Fruit fly (Drosophila melanogaster) whole organism, prepupa: ENCODE results near the gene Ing5.

Experiments
- Blimp-1 ChIP-seq: fragments of 200-800 bp; sonication (Bioruptor generic); optimal IDR thresholded peaks from 3 replicates; lab custom pipeline; 2017; ENCODE audit warnings: missing biosample characterization, missing genetic modification characterization, mild to moderate bottlenecking, moderate library complexity, missing genetic modification reagents
- CG10669 ChIP-seq: fragments of 200-800 bp; sonication (Bioruptor generic); optimal IDR thresholded peaks from 3 replicates; lab custom pipeline; 2018; ENCODE audit warnings: missing biosample characterization, mild to moderate bottlenecking, missing genetic modification characterization, moderate library complexity
- CG11294 ChIP-seq: fragments of 200-800 bp; sonication (Bioruptor generic); IDR thresholded peaks from 2 replicates; pipeline ENCODE4 v1.3.6; 2022; ENCODE audit warnings: missing biosample characterization, missing genetic modification characterization
- CG11762 ChIP-seq: fragments of 200-800 bp; sonication (Bioruptor generic); optimal IDR thresholded peaks from 3 replicates; lab custom pipeline; 2016; ENCODE audit warnings: missing biosample characterization, missing genetic modification characterization; ENCODE audit not compliant: insufficient read depth
- CG11902 ChIP-seq: fragments of 200-800 bp; sonication (Bioruptor generic); optimal IDR thresholded peaks from 3 replicates; lab custom pipeline; 2016; ENCODE audit warnings: missing biosample characterization, missing genetic modification characterization
- CG15336 ChIP-seq: fragments of 200-800 bp; sonication (Bioruptor generic); IDR thresholded peaks from 2 replicates; pipeline ENCODE4 v1.3.6; 2022; ENCODE audit warnings: missing biosample characterization, missing genetic modification characterization
- CG1621 ChIP-seq: fragments of 200-800 bp; sonication (Bioruptor generic); optimal IDR thresholded peaks from 3 replicates; lab custom pipeline; 2018; ENCODE audit warnings: missing biosample characterization, mild to moderate bottlenecking, missing genetic modification characterization
- CG16779 ChIP-seq: fragments of 200-800 bp; sonication (Bioruptor generic); optimal IDR thresholded peaks from 3 replicates; lab custom pipeline; 2017; ENCODE audit warnings: missing biosample characterization, mild to moderate bottlenecking, missing genetic modification characterization
- CG3032 ChIP-seq: fragments of 200-800 bp; optimal IDR thresholded peaks from 2 replicates; lab custom pipeline; 2019; ENCODE audit warnings: missing biosample characterization, mild to moderate bottlenecking, missing genetic modification characterization, moderate library complexity
- CG31627 ChIP-seq: fragments of 200-800 bp; sonication (Bioruptor generic); optimal IDR thresholded peaks from 3 replicates; lab custom pipeline; 2016; ENCODE audit warnings: missing biosample characterization, missing genetic modification characterization
- CG32006 ChIP-seq: fragments of 200-800 bp; sonication (Bioruptor generic); optimal IDR thresholded peaks from 3 replicates; lab custom pipeline; 2017; ENCODE audit warnings: missing biosample characterization, mild to moderate bottlenecking, missing genetic modification characterization
- CG3919 ChIP-seq: fragments of 200-800 bp; sonication (Bioruptor generic); optimal IDR thresholded peaks from 3 replicates; lab custom pipeline; 2016; ENCODE audit warnings: missing biosample characterization, missing genetic modification characterization
- CG4318 ChIP-seq: fragments of 200-800 bp; sonication (Bioruptor generic); optimal IDR thresholded peaks from 3 replicates; lab custom pipeline; 2017; ENCODE audit warnings: missing biosample characterization, mild to moderate bottlenecking, missing genetic modification characterization
- CG6163 ChIP-seq: fragments of 200-800 bp; sonication (Bioruptor generic); IDR thresholded peaks from 3 replicates; pipeline ENCODE4 v1.3.6; 2022; ENCODE audit warnings: missing biosample characterization, missing genetic modification characterization
- CG6808 ChIP-seq: fragments of 200-800 bp; sonication (Bioruptor generic); optimal IDR thresholded peaks from 3 replicates; lab custom pipeline; 2017; ENCODE audit warnings: missing biosample characterization, missing genetic modification characterization, mild to moderate bottlenecking, moderate library complexity, missing genetic modification reagents
- CG6854 ChIP-seq: fragments of 200-800 bp; sonication (Bioruptor generic); optimal IDR thresholded peaks from 2 replicates; lab custom pipeline; 2017; ENCODE audit warnings: missing biosample characterization, mild to moderate bottlenecking, missing genetic modification characterization
- CG7368 ChIP-seq: fragments of 200-800 bp; sonication (Bioruptor generic); optimal IDR thresholded peaks from 3 replicates; lab custom pipeline; 2016; ENCODE audit warnings: missing biosample characterization, missing genetic modification characterization
- CG8119 ChIP-seq: fragments of 200-800 bp; sonication (Bioruptor generic); IDR thresholded peaks from 3 replicates; pipeline ENCODE4 v1.3.6; 2022; ENCODE audit warnings: missing biosample characterization, missing genetic modification characterization
- CG8319 ChIP-seq: fragments of 200-800 bp; sonication (Bioruptor generic); optimal IDR thresholded peaks from 3 replicates; lab custom pipeline; 2016; ENCODE audit warnings: missing biosample characterization, missing genetic modification characterization
- CG8632 ChIP-seq: fragments of 200-800 bp; sonication (Bioruptor generic); optimal IDR thresholded peaks from 3 replicates; lab custom pipeline; 2016; ENCODE audit warnings: missing biosample characterization, missing genetic modification characterization
- CG9139 ChIP-seq: fragments of 200-800 bp; sonication (Bioruptor generic); optimal IDR thresholded peaks from 3 replicates; lab custom pipeline; 2017; ENCODE audit warnings: missing biosample characterization, mild to moderate bottlenecking, missing genetic modification characterization
- Eip75B ChIP-seq: fragments of 200-800 bp; sonication (Bioruptor generic); optimal IDR thresholded peaks from 3 replicates; lab custom pipeline; 2016; ENCODE audit warnings: missing biosample characterization, missing genetic modification characterization
- Eip78C ChIP-seq: fragments of 200-800 bp; sonication (Bioruptor generic); peaks from one replicate; lab custom pipeline; 2016; ENCODE audit warnings: missing biosample characterization, missing genetic modification characterization
- Eip93F ChIP-seq: fragments of 200-800 bp; sonication (Bioruptor generic); optimal IDR thresholded peaks from 2 replicates; lab custom pipeline; 2016; ENCODE audit warnings: missing biosample characterization, mild to moderate bottlenecking, missing genetic modification characterization
- Ets21C ChIP-seq: fragments of 200-800 bp; sonication (Bioruptor generic); optimal IDR thresholded peaks from 3 replicates; lab custom pipeline; 2016; ENCODE audit warnings: missing biosample characterization, missing genetic modification characterization
- Hr38 ChIP-seq: sonication (Bioruptor generic); optimal IDR thresholded peaks from 2 replicates; lab custom pipeline; 2016; ENCODE audit warnings: missing biosample characterization, missing genetic modification characterization
- Hr4 ChIP-seq: fragments of 200-800 bp; sonication (Bioruptor generic); optimal IDR thresholded peaks from 3 replicates; lab custom pipeline; 2016; ENCODE audit warnings: missing biosample characterization, missing genetic modification characterization
- Lpt ChIP-seq: fragments of 200-800 bp; sonication (Bioruptor generic); optimal IDR thresholded peaks from 3 replicates; lab custom pipeline; 2016; ENCODE audit warnings: missing biosample characterization, missing genetic modification characterization
- OdsH ChIP-seq: fragments of 200-800 bp; sonication (Bioruptor generic); optimal IDR thresholded peaks from 3 replicates; lab custom pipeline; 2016; ENCODE audit warnings: missing biosample characterization, missing genetic modification characterization
- Smox ChIP-seq: fragments of 200-800 bp; sonication (Bioruptor generic); optimal IDR thresholded peaks from 3 replicates; lab custom pipeline; 2016; ENCODE audit warnings: missing biosample characterization, missing genetic modification characterization
- Sox102F ChIP-seq: fragments of 200-800 bp; sonication (Bioruptor generic); optimal IDR thresholded peaks from 2 replicates; lab custom pipeline; 2016; ENCODE audit warnings: missing biosample characterization, mild to moderate bottlenecking, missing genetic modification characterization
- Sox15 ChIP-seq: fragments of 200-800 bp; sonication (Bioruptor generic); optimal IDR thresholded peaks from 3 replicates; lab custom pipeline; 2016; ENCODE audit warnings: missing biosample characterization, missing genetic modification characterization
- achi ChIP-seq: fragments of 200-800 bp; sonication (Bioruptor generic); optimal IDR thresholded peaks from 3 replicates; lab custom pipeline; 2016; ENCODE audit warnings: missing biosample characterization, missing genetic modification characterization
- acj6 ChIP-seq: fragments of 200-800 bp; sonication (Bioruptor generic); optimal IDR thresholded peaks from 3 replicates; lab custom pipeline; 2016; ENCODE audit warnings: missing biosample characterization, missing genetic modification characterization
- cyc ChIP-seq: fragments of 200-800 bp; sonication (Bioruptor generic); optimal IDR thresholded peaks from 3 replicates; lab custom pipeline; 2016; ENCODE audit warnings: missing biosample characterization, missing genetic modification characterization
- dac ChIP-seq: fragments of 200-800 bp; sonication (Bioruptor generic); optimal IDR thresholded peaks from 2 replicates; lab custom pipeline; 2017; ENCODE audit warnings: missing biosample characterization, mild to moderate bottlenecking, missing genetic modification characterization
- fd85E ChIP-seq: fragments of 200-800 bp; sonication (Bioruptor generic); optimal IDR thresholded peaks from 3 replicates; lab custom pipeline; 2016; ENCODE audit warnings: missing biosample characterization, missing genetic modification characterization
- fkh ChIP-seq: fragments of 200-800 bp; sonication (Bioruptor generic); optimal IDR thresholded peaks from 3 replicates; lab custom pipeline; 2017; ENCODE audit warnings: missing biosample characterization, mild to moderate bottlenecking, missing genetic modification characterization, moderate library complexity
- lz ChIP-seq: fragments of 200-800 bp; sonication (Bioruptor generic); optimal IDR thresholded peaks from 3 replicates; lab custom pipeline; 2016; ENCODE audit warnings: missing biosample characterization, missing genetic modification characterization
- net ChIP-seq: fragments of 200-800 bp; sonication (Bioruptor generic); optimal IDR thresholded peaks from 3 replicates; lab custom pipeline; 2016; ENCODE audit warnings: missing biosample characterization, missing genetic modification characterization
- pdm3 ChIP-seq: fragments of 200-800 bp; sonication (Bioruptor generic); optimal IDR thresholded peaks from 3 replicates; lab custom pipeline; 2016; ENCODE audit warnings: missing biosample characterization, missing genetic modification characterization
- salr ChIP-seq, 2 experiments: fragments of 200-800 bp; sonication (Bioruptor generic); optimal IDR thresholded peaks; 3 replicates each; lab custom pipeline; 2016 to 2018; ENCODE audit warnings: missing biosample characterization in 2 of 2, missing genetic modification characterization in 2 of 2, mild to moderate bottlenecking in 1 of 2
- spab ChIP-seq: fragments of 200-800 bp; sonication (Bioruptor generic); optimal IDR thresholded peaks from 2 replicates; lab custom pipeline; 2017; ENCODE audit warnings: missing biosample characterization, mild to moderate bottlenecking, missing genetic modification characterization, missing genetic modification reagents
- ss ChIP-seq, 2 experiments: fragments of 200-800 bp; sonication (Bioruptor generic); optimal IDR thresholded peaks; 2 replicates in 1 of 2; 3 replicates in 1 of 2; lab custom pipeline; 2017 to 2018; ENCODE audit warnings: mild to moderate bottlenecking in 2 of 2, missing biosample characterization in 2 of 2, missing genetic modification characterization in 2 of 2, moderate library complexity in 1 of 2
- topi ChIP-seq: fragments of 200-800 bp; sonication (Bioruptor generic); optimal IDR thresholded peaks from 3 replicates; lab custom pipeline; 2016; ENCODE audit warnings: missing biosample characterization, missing genetic modification characterization
- vri ChIP-seq: fragments of 200-800 bp; sonication (Bioruptor generic); optimal IDR thresholded peaks from 3 replicates; lab custom pipeline; 2016; ENCODE audit warnings: missing biosample characterization, mild to moderate bottlenecking, missing genetic modification characterization

The Ing5 gene

DNA sequence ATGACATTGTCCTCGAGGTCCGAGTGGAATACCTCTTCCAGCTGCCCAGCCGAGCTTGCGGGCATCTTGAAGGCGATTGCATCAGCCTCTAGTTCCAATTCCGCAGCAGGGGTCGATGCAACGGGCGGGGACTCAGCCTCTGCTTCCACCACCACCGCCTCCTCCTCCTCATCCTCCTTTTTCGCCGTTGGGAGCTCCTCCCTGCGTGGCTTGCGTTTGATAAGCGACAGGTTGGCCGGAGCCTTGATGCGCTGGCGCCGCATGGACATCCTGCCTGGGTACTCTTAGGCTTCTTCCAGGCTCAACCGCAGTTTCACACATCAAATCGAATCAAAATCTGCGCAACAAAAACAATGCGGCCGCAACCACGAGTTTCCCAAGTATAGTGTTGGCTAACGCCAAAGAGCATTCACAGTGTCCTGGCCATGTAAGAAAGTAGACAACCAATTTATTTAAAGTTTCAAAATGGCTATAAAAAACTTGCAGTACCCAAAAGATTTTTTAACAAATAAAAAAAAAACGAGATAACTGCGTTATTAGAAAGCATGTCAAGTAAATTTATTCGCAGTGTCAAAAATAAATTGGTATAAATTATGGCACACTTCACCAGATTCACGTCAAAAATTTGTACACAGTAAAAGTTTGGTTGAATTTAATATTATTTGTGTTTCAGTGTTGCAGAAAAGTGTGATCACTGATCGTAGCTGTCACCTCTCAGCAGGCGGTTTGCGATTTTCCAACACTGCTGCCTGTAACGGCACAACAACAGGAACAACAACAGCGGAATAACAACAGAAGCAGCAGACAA lies 13.5 kb downstream of the Ing5 start, which contains the start of the genes Bdp1 and CG6565 (continued):
- peak; percentile 99 for TF ChIP-seq OdsH (GFP tag; lab: Kevin White, UChicago)
- peak; percentile 97 for TF ChIP-seq Smox (GFP tag; lab: Kevin White, UChicago)
- peak; percentile 95 for TF ChIP-seq Lpt (GFP tag; lab: Kevin White, UChicago)
- TF ChIP-seq CG8319 (GFP tag; lab: Kevin White, UChicago): peak; percentile 97
- peak; percentile 99 for TF ChIP-seq CG32006 (GFP tag; lab: Kevin White, UChicago)
- peak; percentile 99 for TF ChIP-seq Ets21C
- TF ChIP-seq Eip93F (GFP tag; lab: Kevin White, UChicago): peak; percentile 62
- TF ChIP-seq vri: peak; percentile 92
- peak; percentile 99 for TF ChIP-seq Sox15 (GFP tag; lab: Kevin White, UChicago)
- TF ChIP-seq lz (GFP tag; lab: Kevin White, UChicago): peak; percentile 99
- TF ChIP-seq CG11762: peak; percentile 97
- peak; percentile 99 for TF ChIP-seq cyc (GFP tag; lab: Kevin White, UChicago)
- peak; percentile 86 for TF ChIP-seq Blimp-1 (GFP tag; lab: Kevin White, UChicago)
- TF ChIP-seq CG8119 (GFP tag; lab: Robert Waterston, UW): peak; percentile 91
- peak; percentile 99 for TF ChIP-seq CG31627
- TF ChIP-seq acj6: peak; percentile 99
- no peak for TF ChIP-seq CG9139 (GFP tag; lab: Kevin White, UChicago)
- peak; percentile 87 for TF ChIP-seq CG16779 (tag; lab: Kevin White, UChicago)

DNA sequence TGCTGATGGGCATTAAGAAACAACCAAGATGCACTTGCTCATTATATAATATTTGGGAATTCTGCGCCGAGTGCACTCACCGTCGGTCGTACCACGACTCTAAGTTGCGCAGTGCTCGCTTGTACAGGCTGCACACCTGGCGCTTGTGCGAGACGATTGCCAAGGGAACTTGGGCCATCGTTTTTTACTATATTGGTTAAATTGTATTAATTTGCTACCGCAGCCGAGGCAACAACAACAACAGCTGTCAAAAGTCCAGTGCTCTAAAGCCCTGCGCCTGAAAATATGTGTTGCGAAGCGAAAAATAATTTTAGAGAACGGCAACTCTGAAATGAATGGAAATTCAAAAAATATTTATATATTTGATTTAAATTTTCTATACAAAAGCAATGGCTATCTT lies 16.4 kb downstream of the Ing5 start, which contains the start of gene ND-B22:
TSS of gene ND-B22 (minus strand) at position 349 of the 400 bp plus-strand sequence.
- TF ChIP-seq CG1621 (tag; lab: Kevin White, UChicago) (no peak), lz (GFP tag; lab: Kevin White, UChicago) (peak; percentile 35), topi (peak; percentile 51), CG16779 (tag; lab: Kevin White, UChicago) (no peak), salr (GFP tag; optimal IDR thresholded peaks at IDR 0.05; lab: Kevin White, UChicago) (no peak), CG15336 (no peak), CG7368 (GFP tag; lab: Kevin White, UChicago) (no peak), CG11762 (no peak), CG8632 (GFP tag; lab: Kevin White, UChicago) (no peak), CG4318 (GFP tag; lab: Kevin White, UChicago) (no peak), Sox102F (GFP tag; lab: Kevin White, UChicago) (peak; percentile 19), CG8119 (GFP tag; lab: Robert Waterston, UW) (no peak), Hr38 (GFP tag; lab: Kevin White, UChicago) (no peak), CG8319 (GFP tag; lab: Kevin White, UChicago) (no peak), CG10669 (GFP tag; lab: Kevin White, UChicago) (no peak), CG3919 (peak; percentile 18), dac (GFP tag; lab: Kevin White, UChicago) (no peak), spab (no peak), CG3032 (tag; lab: Kevin White, UChicago) (peak; percentile 25), Blimp-1 (GFP tag; lab: Kevin White, UChicago) (no peak), fd85E (GFP tag; lab: Kevin White, UChicago) (no peak), OdsH (GFP tag; lab: Kevin White, UChicago) (peak; percentile 27), vri (peak; percentile 75), CG11902 (no peak), Hr4 (GFP tag; lab: Kevin White, UChicago) (peak; percentile 0), CG6854 (GFP tag; lab: Kevin White, UChicago) (no peak), net (GFP tag; lab: Kevin White, UChicago) (no peak), ss (GFP tag; optimal IDR thresholded peaks at IDR 0.05; lab: Kevin White, UChicago) (peak in 1 of 2 experiments; percentile 9), Sox15 (GFP tag; lab: Kevin White, UChicago) (no peak), Eip93F (GFP tag; lab: Kevin White, UChicago) (no peak), Eip78C (GFP tag; lab: Kevin White, UChicago) (peak; percentile 79), Eip75B (GFP tag; lab: Kevin White, UChicago) (peak; percentile 25), fkh (no peak), CG32006 (GFP tag; lab: Kevin White, UChicago) (no peak), Lpt (GFP tag; lab: Kevin White, UChicago) (no peak), CG31627 (peak; percentile 45), pdm3 (GFP tag; lab: Kevin White, UChicago) (peak; percentile 31), CG11294 (GFP tag; lab: Robert Waterston, UW) (no peak), achi (GFP tag; lab: Kevin White, UChicago) (peak; percentile 99), acj6 (no peak), CG6163 (GFP tag; lab: Robert Waterston, UW) (no peak), CG6808 (GFP tag; lab: Kevin White, UChicago) (no peak)
